Worm (Caenorhabditis elegans): ENCODE data around the gene ifb-1.

DNA sequence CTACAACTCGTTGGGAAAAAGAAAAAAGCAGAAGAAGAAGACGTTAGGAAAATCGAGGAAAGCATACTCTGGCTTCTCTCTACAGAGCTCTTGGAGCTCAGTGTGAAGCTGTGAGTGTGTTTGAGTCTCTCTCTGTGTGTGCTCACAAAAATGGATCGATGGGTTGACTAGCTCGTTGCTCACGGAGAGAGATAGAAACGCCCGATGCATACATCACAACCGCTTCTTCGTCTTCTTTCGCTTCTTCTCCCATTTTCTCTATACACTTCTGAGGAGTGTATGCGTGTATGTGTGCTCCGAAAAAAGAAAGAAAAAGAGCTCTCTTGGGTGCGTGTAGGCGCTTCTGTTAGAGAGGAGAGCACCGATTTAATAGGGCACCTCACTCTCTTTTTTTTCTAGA is 40.3 kb upstream of the ifb-1 start:
- TF ChIP-seq dao-5 (tag; optimal IDR thresholded peaks at IDR 0.05) (no peak), W03F9.2 (tag; optimal IDR thresholded peaks at IDR 0.05) (no peak)

Data from whole organism, L4/young adult.